ENCODE assay signal across 5 fruit fly cellular contexts in genomic region chr3L:13938470-13939150, dm6.
TF ChIP-seq lines count a peak whose summit lies in the region.

No protein-coding gene starts in this region.

- TF ChIP-seq CTCF in whole organism, embryonic (GFP tag; optimal IDR thresholded peaks at IDR 0.05; lab: Kevin White, UChicago): peak; percentile 40

TF ChIP-seq in whole organism, adult, 20 proteins besides CTCF, POLR2A, EP300 and RAD21 (continues in another document):
- TF ChIP-seq CG7101 (tag; optimal IDR thresholded peaks at IDR 0.05; lab: Kevin White, UChicago) (peak; percentile 74), kay (GFP tag; lab: Kevin White, UChicago; ENCODE audit: borderline replicate concordance) (peak; percentile 38), CG7045 (GFP tag; optimal IDR thresholded peaks at IDR 0.05; lab: Kevin White, UChicago) (peak; percentile 90), Crg-1 (GFP tag; optimal IDR thresholded peaks at IDR 0.05; lab: Kevin White, UChicago) (peak; percentile 82), cic (GFP tag; optimal IDR thresholded peaks at IDR 0.05; lab: Kevin White, UChicago) (no peak), cnc (optimal IDR thresholded peaks at IDR 0.05; lab: Kevin White, UChicago) (no peak), CG33017 (tag; optimal IDR thresholded peaks at IDR 0.05; lab: Kevin White, UChicago) (peak; percentile 65), tj (GFP tag; optimal IDR thresholded peaks at IDR 0.05; lab: Kevin White, UChicago) (peak; percentile 57), toe (GFP tag; optimal IDR thresholded peaks at IDR 0.05; lab: Kevin White, UChicago) (peak; percentile 84), bab1 (GFP tag; optimal IDR thresholded peaks at IDR 0.05; lab: Kevin White, UChicago) (peak; percentile 95), pad (GFP tag; optimal IDR thresholded peaks at IDR 0.05; lab: Kevin White, UChicago) (peak; percentile 72), CG11617 (GFP tag; optimal IDR thresholded peaks at IDR 0.05; lab: Kevin White, UChicago) (peak; percentile 90), Clk (GFP tag; optimal IDR thresholded peaks at IDR 0.05; lab: Kevin White, UChicago) (peak; percentile 57), ovo (GFP tag; optimal IDR thresholded peaks at IDR 0.05; lab: Kevin White, UChicago) (peak; percentile 25), CG14711 (tag; optimal IDR thresholded peaks at IDR 0.05; lab: Kevin White, UChicago) (peak; percentile 82), CG1620 (GFP tag; optimal IDR thresholded peaks at IDR 0.05; lab: Kevin White, UChicago) (peak; percentile 73), CG12768 (GFP tag; optimal IDR thresholded peaks at IDR 0.05; lab: Kevin White, UChicago) (peak; percentile 83), Hr96 (GFP tag; optimal IDR thresholded peaks at IDR 0.05; lab: Kevin White, UChicago) (peak; percentile 86)

TF ChIP-seq in whole organism, embryonic, 481 proteins besides CTCF, POLR2A, EP300 and RAD21 (continues in another document):
- TF ChIP-seq ken (GFP tag; IDR thresholded peaks at IDR 0.05; lab: Robert Waterston, UW): peak; percentile 6; the same call in 1 of the 3 replicates
- TF ChIP-seq CG18619 (GFP tag; optimal IDR thresholded peaks at IDR 0.05; lab: Kevin White, UChicago): peak; percentile 92
- TF ChIP-seq slou (GFP tag; optimal IDR thresholded peaks at IDR 0.05; lab: Kevin White, UChicago): no peak
- TF ChIP-seq gro (GFP tag; optimal IDR thresholded peaks at IDR 0.05; lab: Kevin White, UChicago): peak; percentile 92
- peak; percentile 43; the same call in 2 of the 3 replicates for TF ChIP-seq Aef1 (GFP tag; IDR thresholded peaks at IDR 0.05; lab: Robert Waterston, UW)
- TF ChIP-seq slbo (GFP tag; IDR thresholded peaks at IDR 0.05; lab: Robert Waterston, UW): peak; percentile 65
- TF ChIP-seq pnt (GFP tag; optimal IDR thresholded peaks at IDR 0.05; lab: Kevin White, UChicago): peak; percentile 80
- peak; percentile 83 to 93 for TF ChIP-seq Hr51 (GFP tag; optimal IDR thresholded peaks at IDR 0.05; lab: Kevin White, UChicago)
- peak; percentile 91 for TF ChIP-seq CG2712 (tag; optimal IDR thresholded peaks at IDR 0.05; lab: Kevin White, UChicago)
- TF ChIP-seq CG18262 (tag; optimal IDR thresholded peaks at IDR 0.05; lab: Kevin White, UChicago): peak; percentile 95
- TF ChIP-seq CG3163 (GFP tag; optimal IDR thresholded peaks at IDR 0.05; lab: Kevin White, UChicago): peak; percentile 97
- TF ChIP-seq CG10654 (GFP tag; optimal IDR thresholded peaks at IDR 0.05; lab: Kevin White, UChicago): peak; percentile 74
- 0 out of 3 replicates have a peak, but pooled peaks have one; percentile 41 for TF ChIP-seq CG6791 (GFP tag; IDR thresholded peaks at IDR 0.05; lab: Robert Waterston, UW; ENCODE audit: partially characterized antibody)
- TF ChIP-seq CG2116 (GFP tag; optimal IDR thresholded peaks at IDR 0.05; lab: Kevin White, UChicago): peak; percentile 71
- peak; percentile 81 for TF ChIP-seq CG12155 (GFP tag; optimal IDR thresholded peaks at IDR 0.05; lab: Kevin White, UChicago)
- TF ChIP-seq CG11504 (tag; optimal IDR thresholded peaks at IDR 0.05; lab: Kevin White, UChicago): peak; percentile 94
- peak; percentile 65 for TF ChIP-seq sima (GFP tag; optimal IDR thresholded peaks at IDR 0.05; lab: Kevin White, UChicago)

TF ChIP-seq in whole organism, prepupa, 60 proteins besides CTCF, POLR2A, EP300 and RAD21 (continues in another document):
- TF ChIP-seq CG11762 (GFP tag; optimal IDR thresholded peaks at IDR 0.05; lab: Kevin White, UChicago; ENCODE audit: insufficient read depth): peak; percentile 93
- TF ChIP-seq CG6808 (GFP tag; optimal IDR thresholded peaks at IDR 0.05; lab: Kevin White, UChicago): peak; percentile 97
- peak; percentile 85 for TF ChIP-seq CG6854 (GFP tag; optimal IDR thresholded peaks at IDR 0.05; lab: Kevin White, UChicago)
- peak; percentile 93 for TF ChIP-seq Lpt (GFP tag; optimal IDR thresholded peaks at IDR 0.05; lab: Kevin White, UChicago)
- TF ChIP-seq CG3919 (GFP tag; optimal IDR thresholded peaks at IDR 0.05; lab: Kevin White, UChicago): peak; percentile 96
- peak; percentile 96 for TF ChIP-seq OdsH (GFP tag; optimal IDR thresholded peaks at IDR 0.05; lab: Kevin White, UChicago)
- TF ChIP-seq CG8319 (GFP tag; optimal IDR thresholded peaks at IDR 0.05; lab: Kevin White, UChicago): peak; percentile 94
- peak; percentile 95 for TF ChIP-seq Sox15 (GFP tag; optimal IDR thresholded peaks at IDR 0.05; lab: Kevin White, UChicago)
- peak; percentile 95 for TF ChIP-seq Eip75B (GFP tag; optimal IDR thresholded peaks at IDR 0.05; lab: Kevin White, UChicago)
- peak; percentile 96 for TF ChIP-seq Met (GFP tag; optimal IDR thresholded peaks at IDR 0.05; lab: Kevin White, UChicago)
- peak; percentile 96 for TF ChIP-seq net (GFP tag; optimal IDR thresholded peaks at IDR 0.05; lab: Kevin White, UChicago)
- peak; percentile 95 for TF ChIP-seq achi (GFP tag; optimal IDR thresholded peaks at IDR 0.05; lab: Kevin White, UChicago)
- TF ChIP-seq Hr38 (GFP tag; optimal IDR thresholded peaks at IDR 0.05; lab: Kevin White, UChicago): peak; percentile 28
- TF ChIP-seq CG10631 (GFP tag; optimal IDR thresholded peaks at IDR 0.05; lab: Kevin White, UChicago): peak; percentile 93
- peak; percentile 92 for TF ChIP-seq CG11902 (GFP tag; optimal IDR thresholded peaks at IDR 0.05; lab: Kevin White, UChicago)
- peak; percentile 97 for TF ChIP-seq fd59A (GFP tag; optimal IDR thresholded peaks at IDR 0.05; lab: Kevin White, UChicago)
- TF ChIP-seq dsx (GFP tag; optimal IDR thresholded peaks at IDR 0.05; lab: Kevin White, UChicago; ENCODE audit: poor library complexity, severe bottlenecking): peak; percentile 84
- peak; percentile 94 for TF ChIP-seq lz (GFP tag; optimal IDR thresholded peaks at IDR 0.05; lab: Kevin White, UChicago)

TF ChIP-seq in whole organism, pupa, 21 proteins besides CTCF, POLR2A, EP300 and RAD21 (continues in another document):
- TF ChIP-seq Ets98B (GFP tag; IDR thresholded peaks at IDR 0.05; lab: Robert Waterston, UW) (peak; percentile 76), Snoo (tag; optimal IDR thresholded peaks at IDR 0.05; lab: Kevin White, UChicago) (peak; percentile 94), Pif1A (GFP tag; optimal IDR thresholded peaks at IDR 0.05; lab: Kevin White, UChicago) (peak; percentile 94), rn (GFP tag; IDR thresholded peaks at IDR 0.05; lab: Robert Waterston, UW) (0 out of 2 replicates have a peak, but pooled peaks have one; percentile 53), CG9948 (tag; optimal IDR thresholded peaks at IDR 0.05; lab: Kevin White, UChicago) (peak; percentile 93), CG8301 (tag; optimal IDR thresholded peaks at IDR 0.05; lab: Kevin White, UChicago) (peak; percentile 96), D1 (tag; optimal IDR thresholded peaks at IDR 0.05; lab: Kevin White, UChicago) (peak; percentile 73), CG17806 (tag; optimal IDR thresholded peaks at IDR 0.05; lab: Kevin White, UChicago) (peak; percentile 87), CG32121 (GFP tag; IDR thresholded peaks at IDR 0.05; lab: Robert Waterston, UW) (peak; percentile 76), CG10348 (GFP tag; IDR thresholded peaks at IDR 0.05; lab: Robert Waterston, UW) (peak; percentile 48; the same call in 1 of the 2 replicates), Pif1B (GFP tag; optimal IDR thresholded peaks at IDR 0.05; lab: Kevin White, UChicago) (peak; percentile 93), CG34367 (tag; optimal IDR thresholded peaks at IDR 0.05; lab: Kevin White, UChicago) (peak; percentile 89), CG13204 (GFP tag; optimal IDR thresholded peaks at IDR 0.05; lab: Kevin White, UChicago) (peak; percentile 68), CG14655 (GFP tag; optimal IDR thresholded peaks at IDR 0.05; lab: Kevin White, UChicago) (peak; percentile 97), EcR (GFP tag; optimal IDR thresholded peaks at IDR 0.05; lab: Kevin White, UChicago) (no peak), CG12605 (GFP tag; IDR thresholded peaks at IDR 0.05; lab: Robert Waterston, UW) (no peak; the same call in 1 of the 2 replicates), CG15710 (tag; optimal IDR thresholded peaks at IDR 0.05; lab: Kevin White, UChicago) (peak; percentile 94), gl (tag; optimal IDR thresholded peaks at IDR 0.05; lab: Kevin White, UChicago) (peak; percentile 72), CG4496 (GFP tag; IDR thresholded peaks at IDR 0.05; lab: Robert Waterston, UW) (peak; percentile 74), CG8159 (tag; optimal IDR thresholded peaks at IDR 0.05; lab: Kevin White, UChicago) (peak; percentile 96)

TF ChIP-seq in whole organism, wandering third instar larva, 38 proteins besides CTCF, POLR2A, EP300 and RAD21 (continues in another document):
- TF ChIP-seq Abd-B (GFP tag; optimal IDR thresholded peaks at IDR 0.05; lab: Kevin White, UChicago) (no peak), OdsH (GFP tag; optimal IDR thresholded peaks at IDR 0.05; lab: Kevin White, UChicago) (peak; percentile 89), Hr78 (GFP tag; optimal IDR thresholded peaks at IDR 0.05; lab: Kevin White, UChicago) (no peak), Jra (GFP tag; optimal IDR thresholded peaks at IDR 0.05; lab: Kevin White, UChicago) (peak; percentile 58), Myc (optimal IDR thresholded peaks at IDR 0.05; lab: Kevin White, UChicago) (no peak), CG32264 (GFP tag; optimal IDR thresholded peaks at IDR 0.05; lab: Kevin White, UChicago) (no peak), Vsx2 (GFP tag; optimal IDR thresholded peaks at IDR 0.05; lab: Kevin White, UChicago; ENCODE audit: partially characterized antibody) (no peak), N (GFP tag; optimal IDR thresholded peaks at IDR 0.05; lab: Kevin White, UChicago) (no peak), Mio (GFP tag; optimal IDR thresholded peaks at IDR 0.05; lab: Kevin White, UChicago) (peak; percentile 42), Dif (GFP tag; optimal IDR thresholded peaks at IDR 0.05; lab: Kevin White, UChicago; ENCODE audit: partially characterized antibody) (peak; percentile 71), sv (GFP tag; optimal IDR thresholded peaks at IDR 0.05; lab: Kevin White, UChicago) (peak; percentile 90), woc (GFP tag; optimal IDR thresholded peaks at IDR 0.05; lab: Kevin White, UChicago) (peak; percentile 93), tai (GFP tag; optimal IDR thresholded peaks at IDR 0.05; lab: Kevin White, UChicago) (no peak), br (GFP tag; optimal IDR thresholded peaks at IDR 0.05; lab: Kevin White, UChicago) (peak; percentile 93), usp (GFP tag; optimal IDR thresholded peaks at IDR 0.05; lab: Kevin White, UChicago) (no peak), fru (GFP tag; optimal IDR thresholded peaks at IDR 0.05; lab: Kevin White, UChicago) (peak; percentile 93), CG9705 (GFP tag; optimal IDR thresholded peaks at IDR 0.05; lab: Kevin White, UChicago) (peak; percentile 92), pan (optimal IDR thresholded peaks at IDR 0.05; lab: Kevin White, UChicago) (no peak), psq (GFP tag; optimal IDR thresholded peaks at IDR 0.05; lab: Kevin White, UChicago) (peak; percentile 91), brk (GFP tag; optimal IDR thresholded peaks at IDR 0.05; lab: Kevin White, UChicago) (peak; percentile 41), dmrt93B (GFP tag; optimal IDR thresholded peaks at IDR 0.05; lab: Kevin White, UChicago) (peak; percentile 93), Hnf4 (GFP tag; optimal IDR thresholded peaks at IDR 0.05; lab: Kevin White, UChicago) (peak; percentile 72), GATAd (GFP tag; optimal IDR thresholded peaks at IDR 0.05; lab: Kevin White, UChicago) (peak; percentile 65), rgr (GFP tag; optimal IDR thresholded peaks at IDR 0.05; lab: Kevin White, UChicago) (peak; percentile 82)
